Worm (Caenorhabditis elegans) whole organism, late embryonic: ENCODE data around the gene pqn-70.

ENCODE experiments used
- T23F11.4 ChIP-seq: fragments of 200-800 bp; sonication (Bioruptor generic); optimal IDR thresholded peaks from 2 replicates; lab custom pipeline; 2018; ENCODE audit warnings: mild to moderate bottlenecking, missing genetic modification characterization, missing compliant biosample characterization
- ama-1 ChIP-seq: fragments of 150-350 bp; optimal IDR thresholded peaks from 2 replicates; lab custom pipeline; 2014
- ceh-48 ChIP-seq: sonication (generic microtip); optimal IDR thresholded peaks from 2 replicates; lab custom pipeline; 2016; ENCODE audit warnings: missing genetic modification characterization, inconsistent platforms, missing compliant biosample characterization
- dmd-4 ChIP-seq: sonication (generic microtip); optimal IDR thresholded peaks from 2 replicates; lab custom pipeline; 2016; ENCODE audit warnings: borderline replicate concordance, missing genetic modification characterization, missing compliant biosample characterization
- nhr-11 ChIP-seq: fragments of 150-350 bp; optimal IDR thresholded peaks from 2 replicates; lab custom pipeline; 2014; ENCODE audit warnings: missing biosample characterization, missing genetic modification characterization
- npax-4 ChIP-seq: sonication (generic microtip); optimal IDR thresholded peaks from 2 replicates; lab custom pipeline; 2016; ENCODE audit warnings: missing genetic modification characterization, missing compliant biosample characterization
- pqm-1 ChIP-seq: sonication (generic microtip); optimal IDR thresholded peaks from 2 replicates; lab custom pipeline; 2016; ENCODE audit warnings: missing genetic modification characterization, missing compliant biosample characterization
- ref-2 ChIP-seq: sonication (generic microtip); optimal IDR thresholded peaks from 2 replicates; lab custom pipeline; 2016; ENCODE audit warnings: missing genetic modification characterization, missing compliant biosample characterization
- sox-4 ChIP-seq: sonication (generic microtip); optimal IDR thresholded peaks from 2 replicates; lab custom pipeline; 2017; ENCODE audit warnings: mild to moderate bottlenecking, missing genetic modification characterization, inconsistent platforms, missing compliant biosample characterization
- unc-86 ChIP-seq: sonication (generic microtip); optimal IDR thresholded peaks from 2 replicates; lab custom pipeline; 2016; ENCODE audit warnings: missing genetic modification characterization, missing compliant biosample characterization
- zip-5 ChIP-seq: sonication (generic microtip); optimal IDR thresholded peaks from 2 replicates; lab custom pipeline; 2016; ENCODE audit warnings: missing genetic modification characterization, missing compliant biosample characterization

DNA sequence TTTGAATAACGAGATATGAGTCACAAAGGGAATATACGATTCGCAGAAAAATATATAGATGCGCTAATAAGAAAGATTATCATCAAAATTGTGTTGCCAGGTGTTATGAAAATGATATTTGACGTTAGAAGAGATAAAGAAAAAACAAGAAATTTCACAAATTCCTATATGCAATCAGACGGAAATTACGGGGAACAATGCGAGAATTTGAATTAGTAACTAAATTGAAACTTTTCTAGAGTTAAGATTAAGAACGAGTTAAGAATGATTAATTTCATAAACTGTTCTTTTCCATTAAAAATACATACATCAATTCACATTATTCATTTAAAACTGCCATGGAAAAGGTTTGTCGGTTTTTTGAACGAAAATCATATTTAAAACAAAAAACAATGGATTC lies 32.4 kb downstream of the pqn-70 start, which contains the start of gene clc-6:
- TF ChIP-seq unc-86 (no peak), T23F11.4 (GFP tag; lab: Kevin White, UChicago) (no peak), zip-5 (tag; lab: Kevin White, UChicago) (no peak), ref-2 (tag; lab: Kevin White, UChicago) (no peak), ceh-48 (tag; lab: Kevin White, UChicago) (no peak), pqm-1 (tag; lab: Kevin White, UChicago) (no peak), nhr-11 (no peak), npax-4 (no peak), sox-4 (tag; lab: Kevin White, UChicago) (no peak), dmd-4 (no peak), ama-1 (no peak)
